Worm (Caenorhabditis elegans) whole organism, L2 larva: ENCODE data around the gene ZC374.2.

ENCODE experiments used
- C34F6.9 ChIP-seq: fragments of 150-350 bp; optimal IDR thresholded peaks from 2 replicates; lab custom pipeline; 2014; ENCODE audit warnings: missing biosample characterization, missing genetic modification characterization
- R02D3.7 ChIP-seq: fragments of 150-350 bp; optimal IDR thresholded peaks from 2 replicates; lab custom pipeline; 2014; ENCODE audit warnings: missing biosample characterization, missing genetic modification characterization
- ZK546.5 ChIP-seq: sonication (generic microtip); optimal IDR thresholded peaks from 2 replicates; lab custom pipeline; 2017; ENCODE audit warnings: missing biosample characterization, missing genetic modification characterization
- alr-1 ChIP-seq: fragments of 150-350 bp; optimal IDR thresholded peaks from 2 replicates; lab custom pipeline; 2014; ENCODE audit warnings: missing biosample characterization, missing genetic modification characterization
- aly-2 ChIP-seq: fragments of 150-350 bp; optimal IDR thresholded peaks from 2 replicates; lab custom pipeline; 2014; ENCODE audit warnings: missing biosample characterization, missing genetic modification characterization
- ama-1 ChIP-seq: fragments of 150-350 bp; optimal IDR thresholded peaks from 2 replicates; lab custom pipeline; 2018; ENCODE audit warnings: inconsistent platforms
- blmp-1 ChIP-seq: sonication (generic microtip); optimal IDR thresholded peaks from 2 replicates; lab custom pipeline; 2017; ENCODE audit warnings: missing genetic modification characterization, mild to moderate bottlenecking, missing compliant biosample characterization, antibody characterized with exemption, moderate library complexity; ENCODE audit not compliant: insufficient read depth
- ceh-16 ChIP-seq: fragments of 150-350 bp; optimal IDR thresholded peaks from 2 replicates; lab custom pipeline; 2014; ENCODE audit warnings: missing biosample characterization, missing genetic modification characterization
- crh-2 ChIP-seq: sonication (generic microtip); optimal IDR thresholded peaks from 2 replicates; lab custom pipeline; 2017; ENCODE audit warnings: missing biosample characterization, missing genetic modification characterization
- egl-27 ChIP-seq: sonication (generic microtip); optimal IDR thresholded peaks from 3 replicates; lab custom pipeline; 2017; ENCODE audit warnings: missing biosample characterization, missing genetic modification reagents, missing genetic modification characterization
- elt-1 ChIP-seq: fragments of 150-350 bp; optimal IDR thresholded peaks from 2 replicates; lab custom pipeline; 2014; ENCODE audit warnings: missing biosample characterization, missing genetic modification characterization
- elt-3 ChIP-seq: sonication (generic microtip); optimal IDR thresholded peaks from 2 replicates; lab custom pipeline; 2017; ENCODE audit warnings: missing biosample characterization, missing genetic modification characterization
- fos-1 ChIP-seq: fragments of 150-350 bp; optimal IDR thresholded peaks from 2 replicates; lab custom pipeline; 2014; ENCODE audit warnings: missing biosample characterization, missing genetic modification characterization
- gmeb-1 ChIP-seq: fragments of 150-350 bp; optimal IDR thresholded peaks from 2 replicates; lab custom pipeline; 2014; ENCODE audit warnings: missing biosample characterization, missing genetic modification characterization
- lin-11 ChIP-seq: fragments of 150-350 bp; sonication (generic microtip); optimal IDR thresholded peaks from 2 replicates; lab custom pipeline; 2014; ENCODE audit warnings: missing biosample characterization, missing genetic modification characterization, inconsistent platforms, mixed read lengths
- lin-39 ChIP-seq: fragments of 150-350 bp; optimal IDR thresholded peaks from 2 replicates; lab custom pipeline; 2014; ENCODE audit warnings: missing biosample characterization, missing genetic modification reagents, missing genetic modification characterization
- mab-5 ChIP-seq: fragments of 150-350 bp; optimal IDR thresholded peaks from 2 replicates; lab custom pipeline; 2014; ENCODE audit warnings: missing biosample characterization, missing genetic modification characterization
- nhr-11 ChIP-seq: fragments of 150-350 bp; optimal IDR thresholded peaks from 2 replicates; lab custom pipeline; 2014; ENCODE audit warnings: missing biosample characterization, missing genetic modification characterization
- nhr-21 ChIP-seq: fragments of 150-350 bp; optimal IDR thresholded peaks from 2 replicates; lab custom pipeline; 2014; ENCODE audit warnings: missing biosample characterization, missing genetic modification characterization
- nhr-237 ChIP-seq: fragments of 150-350 bp; optimal IDR thresholded peaks from 2 replicates; lab custom pipeline; 2014; ENCODE audit warnings: missing biosample characterization, missing genetic modification characterization
- nhr-25 ChIP-seq: fragments of 150-350 bp; sonication (generic microtip); optimal IDR thresholded peaks from 3 replicates; lab custom pipeline; 2014; ENCODE audit warnings: missing biosample characterization, missing genetic modification characterization
- nhr-6 ChIP-seq: fragments of 150-350 bp; optimal IDR thresholded peaks from 2 replicates; lab custom pipeline; 2014; ENCODE audit warnings: missing biosample characterization, missing genetic modification characterization
- nhr-77 ChIP-seq: fragments of 150-350 bp; optimal IDR thresholded peaks from 2 replicates; lab custom pipeline; 2014; ENCODE audit warnings: missing biosample characterization, missing genetic modification characterization
- sem-4 ChIP-seq: fragments of 150-350 bp; optimal IDR thresholded peaks from 2 replicates; lab custom pipeline; 2014; ENCODE audit warnings: missing biosample characterization, missing genetic modification reagents, missing genetic modification characterization
- sma-3 ChIP-seq: sonication (generic microtip); optimal IDR thresholded peaks from 2 replicates; lab custom pipeline; 2016; ENCODE audit warnings: missing genetic modification reagents, missing genetic modification characterization, missing compliant biosample characterization
- sma-9 ChIP-seq, 2 experiments: fragments of 150-350 bp in 1 of 2; sonication (generic microtip) in 1 of 2; optimal IDR thresholded peaks; 2 replicates each; lab custom pipeline; 2014 to 2016; ENCODE audit warnings: missing genetic modification characterization in 2 of 2, mild to moderate bottlenecking in 1 of 2, missing biosample characterization in 1 of 2, missing compliant biosample characterization in 1 of 2, missing genetic modification reagents in 1 of 2, moderate library complexity in 1 of 2
- unc-55 ChIP-seq: fragments of 150-350 bp; sonication (generic microtip); optimal IDR thresholded peaks from 3 replicates; lab custom pipeline; 2014; ENCODE audit warnings: missing biosample characterization, missing genetic modification reagents, missing genetic modification characterization
- ztf-1 ChIP-seq: fragments of 200-800 bp; sonication (Bioruptor generic); conservative IDR thresholded peaks from 2 replicates; pipeline ENCODE4 v1.3.6; 2022; ENCODE audit warnings: missing genetic modification characterization, missing compliant biosample characterization
- ztf-4 ChIP-seq: fragments of 150-350 bp; optimal IDR thresholded peaks from 2 replicates; lab custom pipeline; 2014; ENCODE audit warnings: missing biosample characterization, missing genetic modification characterization

ZC374.2 gene

DNA sequence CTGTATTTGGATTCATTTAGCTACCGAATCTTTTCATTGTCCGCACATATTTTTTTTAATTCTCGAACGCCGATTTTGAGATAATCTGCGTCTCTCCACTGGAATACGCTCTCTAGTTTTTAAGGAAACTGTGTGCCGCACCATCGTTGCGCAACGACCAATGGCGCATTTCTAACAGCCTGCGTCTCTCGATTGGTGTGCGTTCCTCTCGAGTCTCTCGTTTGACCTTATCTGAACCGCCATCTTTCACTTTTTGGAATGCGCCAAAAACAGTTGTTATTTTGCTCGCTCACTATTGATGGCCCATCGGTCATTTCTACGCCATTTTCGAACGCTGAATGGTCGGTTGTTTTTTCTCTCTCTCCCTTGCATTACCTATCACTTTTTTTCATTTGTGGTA is 36.0 kb upstream of the ZC374.2 start:
- TF ChIP-seq ZK546.5 (tag; lab: Kevin White, UChicago) (no peak), ceh-16 (tag; lab: Kevin White, UChicago) (peak; percentile 18)

DNA sequence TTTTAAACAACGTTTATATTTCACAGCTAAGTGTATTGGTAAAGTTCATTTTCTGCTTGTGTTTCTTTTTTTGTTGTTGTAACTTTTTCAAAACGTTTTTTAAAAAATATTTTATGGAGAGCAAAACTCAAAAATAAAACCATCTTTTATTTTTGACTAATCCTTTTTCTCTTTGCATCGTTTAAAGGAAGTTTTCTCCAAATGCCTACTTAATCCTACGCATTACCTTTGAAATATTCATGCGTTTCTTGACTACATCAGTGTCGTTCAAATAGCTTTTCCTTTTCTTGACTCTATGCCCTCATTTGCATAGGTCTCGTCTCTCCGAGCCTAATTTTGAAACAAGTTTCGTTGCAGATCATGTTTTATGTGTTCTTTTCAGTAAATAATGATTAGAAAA is 33.9 kb upstream of the ZC374.2 start:
- TF ChIP-seq mab-5 (tag; lab: Kevin White, UChicago) (peak; percentile 58), unc-55 (GFP tag; lab: Kevin White, UChicago) (peak; percentile 92), sma-3 (no peak), fos-1 (tag; lab: Kevin White, UChicago) (no peak)

DNA sequence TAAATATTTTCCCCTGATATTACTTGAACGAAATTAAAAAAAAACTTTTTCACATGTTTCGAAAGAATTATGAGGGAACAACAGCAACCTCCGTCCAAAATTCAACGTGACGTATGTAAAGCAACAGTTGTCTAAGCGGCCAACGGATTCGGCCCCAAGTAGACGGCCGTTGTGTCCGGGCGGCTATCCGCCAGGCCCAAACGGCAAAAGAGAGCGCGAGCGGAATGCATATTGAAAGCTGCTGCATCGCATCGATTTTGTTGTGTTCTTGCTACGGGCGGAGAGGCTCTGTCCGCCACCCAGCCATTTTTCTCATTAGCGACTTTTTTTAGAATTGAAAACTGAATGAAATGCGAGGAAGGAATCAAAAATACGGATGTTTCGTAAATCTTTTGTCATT is 32.0 kb upstream of the ZC374.2 start:
- TF ChIP-seq nhr-11 (no peak), C34F6.9 (tag; lab: Kevin White, UChicago) (no peak), unc-55 (GFP tag; lab: Kevin White, UChicago) (peak; percentile 36), R02D3.7 (tag; lab: Kevin White, UChicago) (no peak)

DNA sequence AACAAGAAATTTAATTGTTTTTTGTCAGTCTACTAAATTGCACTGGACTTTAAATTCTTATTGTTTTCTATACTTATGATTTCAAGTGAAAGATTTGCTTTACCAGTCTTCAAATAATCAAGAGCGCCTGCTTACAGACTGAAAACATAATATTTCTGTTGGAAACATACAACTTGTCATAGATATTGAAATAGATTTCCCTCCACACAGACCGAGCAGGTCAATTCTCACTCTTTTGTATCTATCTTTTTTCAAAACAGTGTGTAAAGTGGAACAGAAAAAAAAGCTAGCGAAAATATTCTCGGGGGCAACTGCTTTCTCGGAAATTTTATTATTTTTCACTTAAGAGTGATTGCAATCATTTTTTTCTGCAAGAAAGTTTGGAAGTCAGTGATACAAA is 31.4 kb upstream of the ZC374.2 start:
- TF ChIP-seq ama-1 (lab: Kevin White, UChicago) (no peak), nhr-77 (tag; lab: Kevin White, UChicago) (no peak), elt-1 (tag; lab: Kevin White, UChicago) (no peak), ztf-4 (tag; lab: Kevin White, UChicago) (no peak), egl-27 (tag; lab: Kevin White, UChicago) (peak; percentile 29), nhr-237 (tag; lab: Kevin White, UChicago) (no peak), sma-3 (no peak), fos-1 (tag; lab: Kevin White, UChicago) (no peak)
- TF ChIP-seq, all 48 proteins: peak for 1

DNA sequence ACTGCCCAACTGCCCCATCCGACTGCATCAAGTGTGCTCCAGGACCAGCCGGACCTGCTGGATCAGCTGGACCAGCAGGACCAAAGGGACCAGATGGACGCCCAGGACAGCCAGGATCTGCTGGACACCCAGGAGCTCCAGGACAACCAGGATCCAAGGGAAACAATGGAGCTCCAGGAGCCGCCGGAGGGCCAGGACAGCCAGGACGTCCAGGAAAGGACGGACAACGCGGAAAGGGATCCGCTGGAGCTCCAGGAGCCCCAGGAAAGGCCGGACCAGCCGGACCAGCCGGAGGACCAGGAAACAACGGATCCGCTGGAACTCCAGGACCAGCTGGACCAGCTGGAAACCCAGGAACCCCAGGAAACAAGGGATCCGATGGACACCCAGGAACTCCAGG is 30.9 kb upstream of the ZC374.2 start:
- TF ChIP-seq sem-4 (tag; lab: Kevin White, UChicago) (no peak), nhr-21 (tag; lab: Kevin White, UChicago) (no peak)
- TF ChIP-seq, all 48 proteins: peak for 0

DNA sequence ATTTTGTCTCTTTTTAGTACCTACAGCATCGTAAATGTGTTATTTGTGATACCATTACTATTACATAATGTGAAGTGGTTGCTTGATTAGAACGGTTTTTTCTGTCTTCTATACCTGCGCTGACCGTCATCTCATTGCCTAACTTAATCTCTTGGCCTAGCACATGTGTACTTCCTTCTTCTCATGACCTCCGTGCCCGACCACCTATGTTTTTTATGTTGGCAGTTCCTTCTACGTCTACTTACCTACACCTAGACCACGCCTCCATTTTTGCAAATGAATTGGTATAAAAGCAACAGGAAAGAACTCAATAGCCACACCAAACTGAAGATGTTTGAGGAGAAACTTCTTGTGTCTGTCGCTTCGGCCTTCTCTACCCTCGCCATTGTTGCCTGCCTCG is 30.1 kb upstream of the ZC374.2 start, which contains the start of gene col-176:
Gene col-176 (plus strand): TSS at position 301 of the 400 bp plus-strand sequence.
- TF ChIP-seq blmp-1 (tag; lab: Kevin White, UChicago) (no peak), ztf-1 (GFP tag; lab: Robert Waterston, UW) (no peak), crh-2 (tag; lab: Kevin White, UChicago) (no peak), ZK546.5 (tag; lab: Kevin White, UChicago) (no peak)

DNA sequence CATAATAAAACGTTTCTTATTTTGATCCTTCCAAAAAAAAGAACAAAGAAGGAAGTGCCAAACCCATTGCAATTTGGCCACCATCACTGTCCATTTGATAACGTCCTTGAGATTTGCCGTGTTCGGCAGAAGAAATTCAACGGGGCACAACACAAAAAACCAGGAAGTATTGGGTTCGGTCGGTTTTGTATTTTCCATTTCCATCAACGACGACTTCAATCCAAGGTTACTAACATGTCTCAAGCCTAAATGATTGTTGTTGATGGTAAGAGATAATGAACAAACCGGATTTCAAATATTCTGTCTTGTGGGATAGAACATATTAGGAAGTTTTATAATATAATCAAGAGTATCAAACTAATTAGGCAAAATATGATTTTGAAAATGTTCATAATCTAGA is 29.1 kb upstream of the ZC374.2 start:
- TF ChIP-seq lin-11 (no peak), alr-1 (tag; lab: Kevin White, UChicago) (no peak), lin-39 (tag; lab: Kevin White, UChicago) (no peak), blmp-1 (tag; lab: Kevin White, UChicago) (no peak), nhr-6 (tag; lab: Kevin White, UChicago) (no peak), nhr-25 (tag; lab: Kevin White, UChicago) (no peak), gmeb-1 (tag; lab: Kevin White, UChicago) (no peak), aly-2 (tag; lab: Kevin White, UChicago) (no peak), ZK546.5 (tag; lab: Kevin White, UChicago) (no peak), sma-9 (GFP tag; optimal IDR thresholded peaks at IDR 0.05; lab: Kevin White, UChicago) (no peak), sma-9 (tag; optimal IDR thresholded peaks at IDR 0.05; lab: Kevin White, UChicago) (no peak), elt-3 (no peak), fos-1 (tag; lab: Kevin White, UChicago) (no peak)
- TF ChIP-seq, all 48 proteins: peak for 0
